Fruit fly (Drosophila melanogaster) Kc167 (cell line): ENCODE data around the gene CG11131.

ENCODE experiments used
- Myc ChIP-seq: fragments of >200 bp; optimal IDR thresholded peaks from 2 replicates; lab custom pipeline; 2017; ENCODE audit warnings: missing external identifiers
- Sin3A ChIP-seq: fragments of >200 bp; optimal IDR thresholded peaks from 2 replicates; lab custom pipeline; 2018; ENCODE audit warnings: missing external identifiers
- h ChIP-seq: fragments of >200 bp; optimal IDR thresholded peaks from 3 replicates; lab custom pipeline; 2018; ENCODE audit warnings: missing external identifiers
- insv ChIP-seq: fragments of >200 bp; optimal IDR thresholded peaks from 3 replicates; lab custom pipeline; 2018; ENCODE audit warnings: missing external identifiers
- psq ChIP-seq: fragments of >200 bp; optimal IDR thresholded peaks from 2 replicates; lab custom pipeline; 2017; ENCODE audit warnings: missing external identifiers
- ttk ChIP-seq: sonication (Bioruptor generic); optimal IDR thresholded peaks from 2 replicates; lab custom pipeline; 2017; ENCODE audit warnings: missing external identifiers

CG11131 gene

DNA sequence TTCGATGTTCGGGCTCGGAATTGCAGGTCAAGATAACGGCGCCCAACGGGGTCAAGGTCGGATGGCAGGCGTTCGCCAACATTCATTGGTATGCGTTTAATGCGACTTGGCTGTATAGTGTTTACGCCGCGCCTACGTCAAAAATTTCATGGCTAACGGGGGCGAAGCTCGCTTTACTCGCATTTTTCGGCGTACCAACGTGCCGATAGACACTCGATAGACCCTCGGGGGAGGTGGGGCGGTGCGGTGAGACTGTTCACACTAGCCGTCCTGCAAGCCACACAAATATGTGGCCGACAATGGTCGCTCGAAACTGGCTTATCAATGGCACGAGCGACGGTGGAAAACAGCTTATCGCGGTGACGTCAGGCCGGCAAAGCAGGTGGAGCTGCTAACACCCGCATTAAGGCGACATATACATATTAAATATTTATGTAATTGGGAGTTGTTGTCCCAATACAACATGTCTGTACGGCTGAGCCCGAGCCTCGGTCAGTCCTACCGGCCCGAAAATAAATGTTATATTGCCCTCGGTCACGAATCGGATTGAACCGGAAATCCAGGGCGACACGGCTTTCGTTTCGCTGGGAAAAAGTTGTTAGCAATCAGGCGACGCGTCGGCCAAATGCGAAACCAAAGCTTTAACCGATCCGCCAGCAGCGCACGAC lies 9.8 kb upstream of the CG11131 start:
- no peak for TF ChIP-seq insv (lab: Kevin White, UChicago)
- TF ChIP-seq Myc (lab: Kevin White, UChicago): no peak
- TF ChIP-seq psq: no peak
- TF ChIP-seq ttk (lab: Kevin White, UChicago): no peak
- TF ChIP-seq Sin3A: no peak
- no peak for TF ChIP-seq h (lab: Kevin White, UChicago)

- TF ChIP-seq insv (lab: Kevin White, UChicago) (no peak), h (lab: Kevin White, UChicago) (no peak), ttk (lab: Kevin White, UChicago) (no peak), Sin3A (no peak), Myc (lab: Kevin White, UChicago) (no peak), psq (no peak)
Observed at dm6 chr3L:22890024-22890423, 8.5 kb upstream of the CG11131 start.

dm6 chr3L:22891009-22891408 lies 7.5 kb upstream of the CG11131 start:
- TF ChIP-seq insv (lab: Kevin White, UChicago) (no peak), ttk (lab: Kevin White, UChicago) (no peak), h (lab: Kevin White, UChicago) (no peak), Myc (lab: Kevin White, UChicago) (no peak), psq (no peak), Sin3A (no peak)

DNA sequence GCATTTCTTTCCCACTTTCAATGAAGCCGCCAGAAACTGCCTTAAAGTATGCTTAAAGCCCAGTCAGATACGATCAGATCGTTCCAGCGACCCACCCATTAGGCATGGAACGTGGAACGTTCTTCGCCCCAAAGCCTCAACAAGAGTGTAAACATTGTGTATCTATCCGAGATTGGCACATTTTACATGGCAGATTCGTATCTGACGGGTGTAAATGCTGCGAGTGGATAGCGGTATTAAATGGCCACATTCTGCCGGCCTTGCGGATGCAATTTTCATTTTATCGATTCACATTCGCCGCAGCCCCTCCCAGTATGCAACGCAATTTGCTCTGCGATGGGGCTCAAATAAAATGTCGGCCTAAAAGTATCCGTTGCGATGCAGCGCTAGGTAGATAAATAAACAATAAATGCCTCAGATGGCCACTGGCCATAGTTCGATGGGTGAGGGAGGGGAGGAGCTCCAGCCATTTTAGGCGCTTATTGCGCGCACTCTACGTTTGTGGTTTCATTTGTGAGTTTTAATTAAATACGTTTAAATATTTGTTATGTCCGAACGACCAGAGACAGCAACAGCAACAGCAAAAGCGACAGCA lies 3.8 kb upstream of the CG11131 start:
- TF ChIP-seq h (lab: Kevin White, UChicago) (no peak), ttk (lab: Kevin White, UChicago) (no peak), Sin3A (no peak), psq (no peak), insv (lab: Kevin White, UChicago) (no peak), Myc (lab: Kevin White, UChicago) (no peak)

DNA sequence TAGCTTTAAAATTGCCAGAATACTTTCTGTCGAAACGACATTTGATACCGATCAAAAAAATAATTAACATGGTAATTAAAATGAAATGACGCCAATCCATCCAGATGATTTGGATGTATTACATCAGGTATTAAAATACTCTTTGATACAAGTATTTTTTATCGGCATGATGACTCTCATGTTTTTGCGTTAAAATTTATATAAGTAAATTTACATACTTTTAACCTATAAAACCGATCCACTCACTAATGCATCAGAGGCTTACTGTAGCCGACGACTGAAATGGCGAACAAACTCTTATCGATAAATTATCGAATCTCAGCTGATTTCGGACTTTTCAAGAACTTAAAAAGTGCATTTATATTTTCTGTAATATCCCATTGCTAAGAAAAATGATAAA lies 3.1 kb downstream of the CG11131 start, which contains the start of gene BoYb:
BoYb (plus strand) TSS at position 301 of the 400 bp plus-strand sequence.
- TF ChIP-seq Myc (lab: Kevin White, UChicago) (no peak), Sin3A (no peak), psq (no peak), ttk (lab: Kevin White, UChicago) (no peak), insv (lab: Kevin White, UChicago) (no peak), h (lab: Kevin White, UChicago) (no peak)

DNA sequence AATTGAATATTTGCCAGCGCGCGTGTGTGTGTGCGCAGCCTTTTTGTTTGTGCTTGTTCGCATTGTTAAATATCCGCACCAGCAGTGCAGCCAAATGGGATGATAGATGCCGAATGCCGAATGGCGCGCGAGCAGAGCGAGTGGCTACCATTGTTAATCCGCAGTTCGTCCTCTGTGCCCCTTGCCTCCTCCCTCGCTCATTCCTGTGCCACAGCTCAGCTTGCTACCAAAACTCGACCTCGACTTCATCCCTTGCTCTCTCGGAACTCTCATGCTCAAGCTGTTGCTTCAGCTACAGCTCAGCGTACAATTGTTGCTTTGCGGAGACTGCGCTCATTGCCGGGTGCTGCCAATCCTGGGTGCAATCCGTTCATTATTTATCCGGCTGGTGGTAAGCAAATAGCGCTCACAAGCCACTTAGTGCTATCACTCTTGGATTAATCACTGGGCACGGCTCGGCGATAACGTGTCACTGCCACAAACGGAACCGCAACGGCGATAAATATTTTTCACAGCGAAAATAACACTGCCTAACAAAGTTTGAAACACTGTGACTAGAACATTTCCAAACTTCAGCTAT lies 10.9 kb downstream of the CG11131 start:
- TF ChIP-seq Sin3A: no peak
- TF ChIP-seq psq: no peak
- TF ChIP-seq ttk (lab: Kevin White, UChicago): no peak
- TF ChIP-seq Myc (lab: Kevin White, UChicago): no peak
- TF ChIP-seq h (lab: Kevin White, UChicago): no peak
- TF ChIP-seq insv (lab: Kevin White, UChicago): no peak

DNA sequence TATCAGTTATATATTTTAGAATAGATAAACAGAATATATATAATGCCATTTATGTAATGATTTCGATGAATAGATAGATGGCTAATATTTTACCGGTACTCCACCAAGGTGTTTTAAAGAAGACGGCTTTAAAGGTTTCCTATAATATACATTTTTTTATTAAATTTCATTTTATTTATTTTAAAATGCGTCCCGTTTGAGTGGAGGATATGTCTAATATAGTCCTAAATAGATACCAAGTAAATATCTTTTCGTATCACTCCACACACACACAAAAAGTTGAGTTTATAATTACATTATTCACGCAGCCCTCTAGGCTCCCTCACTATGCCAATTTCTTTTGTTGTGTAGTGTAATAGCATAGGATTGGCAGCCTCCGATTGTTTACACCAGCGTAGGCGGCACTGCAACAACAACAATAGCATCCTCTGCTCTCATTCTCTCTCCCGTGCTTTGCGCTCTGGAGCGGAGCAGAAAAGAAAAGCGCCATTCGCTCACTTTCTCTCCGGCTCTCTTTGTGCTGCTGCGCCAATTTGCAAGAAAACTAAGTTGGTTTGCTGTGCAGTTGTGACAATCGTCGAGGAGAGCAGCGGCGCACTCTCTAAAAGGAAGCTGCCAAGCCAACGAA lies 11.5 kb downstream of the CG11131 start, which contains the start of gene CG12768:
CG12768 (plus strand) TSS at position 578 of the 628 bp plus-strand sequence.
- TF ChIP-seq insv (lab: Kevin White, UChicago) (no peak), ttk (lab: Kevin White, UChicago) (no peak), h (lab: Kevin White, UChicago) (no peak), Sin3A (no peak), psq (no peak), Myc (lab: Kevin White, UChicago) (no peak)

DNA sequence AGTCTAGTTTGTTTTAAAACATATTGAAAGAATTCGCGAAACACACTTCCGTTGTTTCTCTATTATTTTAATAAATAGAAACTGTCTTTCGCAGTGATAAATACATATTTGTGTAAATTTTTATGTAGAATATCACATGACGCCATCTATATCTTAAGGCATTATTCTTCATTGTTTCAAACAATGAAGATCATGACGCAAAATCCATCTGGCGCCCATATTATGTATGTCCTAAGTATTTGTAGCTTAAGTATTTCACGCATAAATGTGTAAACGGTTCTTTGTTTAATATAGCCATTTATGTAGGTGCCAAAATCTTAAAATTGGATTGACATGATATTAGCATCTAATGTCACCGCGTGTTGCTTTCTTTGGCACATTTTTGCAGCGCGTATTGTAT lies 41.7 kb downstream of the CG11131 start:
- TF ChIP-seq Myc (lab: Kevin White, UChicago): no peak
- TF ChIP-seq insv (lab: Kevin White, UChicago): no peak
- no peak for TF ChIP-seq psq
- TF ChIP-seq ttk (lab: Kevin White, UChicago): no peak
- no peak for TF ChIP-seq Sin3A
- no peak for TF ChIP-seq h (lab: Kevin White, UChicago)

DNA sequence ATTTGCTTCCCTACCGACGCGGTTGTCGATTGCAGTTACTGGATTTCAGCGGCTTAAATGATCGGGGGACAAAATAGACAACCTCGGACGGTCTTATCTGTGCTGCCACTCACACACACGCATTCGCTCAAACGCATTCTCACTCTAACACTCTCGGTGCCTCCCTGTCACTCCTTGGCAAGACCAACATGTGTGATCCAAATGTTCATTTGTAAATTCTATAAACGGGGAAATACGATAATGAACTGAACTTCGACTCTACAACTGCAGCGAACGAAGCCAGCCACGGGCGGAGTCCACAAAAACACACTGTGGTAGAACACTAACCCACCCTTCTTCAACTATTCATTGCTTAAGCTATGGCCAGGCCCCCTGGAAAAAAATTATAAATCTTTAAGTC lies 44.9 kb downstream of the CG11131 start:
- TF ChIP-seq ttk (lab: Kevin White, UChicago): no peak
- TF ChIP-seq h (lab: Kevin White, UChicago): no peak
- TF ChIP-seq Sin3A: no peak
- TF ChIP-seq psq: no peak
- TF ChIP-seq insv (lab: Kevin White, UChicago): no peak
- no peak for TF ChIP-seq Myc (lab: Kevin White, UChicago)

- no peak for TF ChIP-seq insv (lab: Kevin White, UChicago)
- no peak for TF ChIP-seq Sin3A
- no peak for TF ChIP-seq psq
- TF ChIP-seq Myc (lab: Kevin White, UChicago): no peak
- no peak for TF ChIP-seq ttk (lab: Kevin White, UChicago)
- no peak for TF ChIP-seq h (lab: Kevin White, UChicago)
Observed at dm6 chr3L:22944493-22944892, 45.9 kb downstream of the CG11131 start.

DNA sequence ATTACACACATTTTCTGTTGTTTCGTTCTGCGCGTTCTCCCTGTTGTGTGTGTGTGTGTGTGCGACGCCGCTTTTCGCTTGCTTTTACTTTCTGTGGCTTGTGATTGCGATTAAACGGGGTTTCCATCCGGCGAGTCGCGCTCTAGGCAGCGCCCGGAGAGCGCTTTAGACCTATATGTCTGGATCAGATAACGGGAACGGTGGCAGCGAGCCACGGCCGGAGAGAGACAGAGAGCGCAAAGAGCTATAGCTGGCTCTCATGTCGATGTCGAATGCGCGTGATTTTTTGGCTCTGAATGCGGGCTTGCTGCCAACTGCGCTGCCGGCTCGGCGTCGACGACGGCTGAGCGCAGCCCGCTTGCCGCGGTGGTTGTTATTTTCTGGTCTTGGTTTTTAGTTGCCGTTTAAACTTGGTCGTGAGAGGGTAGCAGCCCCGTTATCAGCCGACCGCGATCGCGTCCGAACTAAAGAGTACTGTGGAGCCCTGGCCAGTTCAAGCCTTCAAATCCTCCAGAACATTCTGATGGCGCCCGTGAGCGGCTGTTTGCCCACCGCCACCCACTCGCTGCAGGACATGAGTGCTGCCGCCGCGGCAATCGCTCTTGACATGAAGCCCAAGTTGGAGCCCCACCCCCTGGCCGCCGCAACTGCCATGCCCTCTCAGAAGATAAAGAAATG lies 46.9 kb downstream of the CG11131 start, which contains the start of gene Mes2:
Mes2 (plus strand) TSS at position 394 of the 678 bp plus-strand sequence.
- TF ChIP-seq psq (no peak), Sin3A (no peak), h (lab: Kevin White, UChicago) (no peak), Myc (lab: Kevin White, UChicago) (no peak), insv (lab: Kevin White, UChicago) (no peak), ttk (lab: Kevin White, UChicago) (no peak)
